Fruit fly (Drosophila melanogaster): Measurements from ENCODE around the gene DCTN6-p27.
A peak's percentile ranks its signal among the peaks of the same experiment; 100 is the strongest.

The DCTN6-p27 gene

DNA sequence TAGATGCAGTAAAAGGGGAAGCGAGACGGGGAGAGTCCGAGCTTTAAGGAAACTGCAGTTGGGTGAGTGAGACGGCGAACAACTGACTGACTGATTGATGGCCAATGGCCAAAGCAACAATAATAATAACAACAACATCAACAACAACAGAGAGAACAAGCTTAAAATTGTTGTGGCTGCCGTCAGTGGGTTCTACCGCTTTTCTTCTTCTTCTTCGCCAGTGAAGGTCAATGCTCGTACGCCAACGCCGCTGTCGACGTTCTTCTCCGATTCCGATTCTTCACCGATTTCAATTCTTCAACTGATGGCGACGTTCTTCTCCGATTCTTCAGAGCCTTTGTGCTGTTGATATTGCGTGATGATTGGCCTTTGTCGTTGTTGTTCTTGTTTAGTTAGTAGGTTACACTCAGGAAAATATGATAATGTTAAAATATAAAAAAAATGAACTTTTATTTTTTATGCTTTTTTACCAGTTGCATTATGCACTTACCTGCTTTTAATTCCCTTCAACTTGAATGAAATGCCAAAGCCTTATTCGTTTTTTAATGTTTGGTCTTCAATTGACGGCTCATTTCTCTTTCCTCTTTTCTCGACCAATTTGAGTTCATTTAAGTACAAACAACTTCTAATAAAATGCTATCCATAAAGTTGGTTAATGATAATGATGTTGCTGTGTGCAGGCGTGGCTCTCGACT lies 10.2 kb downstream of the DCTN6-p27 start:
- peak; percentile 97 for TF ChIP-seq EcR (GFP tag; optimal IDR thresholded peaks at IDR 0.05)
- 0 out of 2 replicates have a peak, but pooled peaks have one; percentile 4 for TF ChIP-seq Ets98B (GFP tag; IDR thresholded peaks at IDR 0.05)
- peak; percentile 84 for TF ChIP-seq CG14655 (GFP tag; optimal IDR thresholded peaks at IDR 0.05)
- peak; percentile 81 for TF ChIP-seq CG17806 (tag; optimal IDR thresholded peaks at IDR 0.05)
- TF ChIP-seq Pif1A (GFP tag; optimal IDR thresholded peaks at IDR 0.05): peak; percentile 62
- TF ChIP-seq CG34367 (tag; optimal IDR thresholded peaks at IDR 0.05): peak; percentile 51
- peak; percentile 77 for TF ChIP-seq CG8301 (tag; optimal IDR thresholded peaks at IDR 0.05)
- peak; percentile 28 for TF ChIP-seq Snoo (tag; optimal IDR thresholded peaks at IDR 0.05)
- TF ChIP-seq fd96Ca (GFP tag; IDR thresholded peaks at IDR 0.05): 0 out of 3 replicates have a peak, but pooled peaks have one; percentile 7
- peak; percentile 7 for TF ChIP-seq Pif1B (GFP tag; optimal IDR thresholded peaks at IDR 0.05)
- peak; percentile 35 for TF ChIP-seq D1 (tag; optimal IDR thresholded peaks at IDR 0.05)
- peak; percentile 73 for TF ChIP-seq CG9948 (tag; optimal IDR thresholded peaks at IDR 0.05)
- no peak for TF ChIP-seq gl (tag; optimal IDR thresholded peaks at IDR 0.05)
- TF ChIP-seq CG4496 (GFP tag; IDR thresholded peaks at IDR 0.05): peak; percentile 74
- TF ChIP-seq CG8159 (tag; optimal IDR thresholded peaks at IDR 0.05): peak; percentile 72
- no peak for TF ChIP-seq CG12605 (GFP tag; IDR thresholded peaks at IDR 0.05)
- TF ChIP-seq CG32121 (GFP tag; IDR thresholded peaks at IDR 0.05): no peak
- TF ChIP-seq CG13204 (GFP tag; optimal IDR thresholded peaks at IDR 0.05): no peak
- TF ChIP-seq rn (GFP tag; IDR thresholded peaks at IDR 0.05): no peak
- peak; percentile 63 for TF ChIP-seq CG15710 (tag; optimal IDR thresholded peaks at IDR 0.05)
- no peak for TF ChIP-seq CG10348 (GFP tag; IDR thresholded peaks at IDR 0.05)

DNA sequence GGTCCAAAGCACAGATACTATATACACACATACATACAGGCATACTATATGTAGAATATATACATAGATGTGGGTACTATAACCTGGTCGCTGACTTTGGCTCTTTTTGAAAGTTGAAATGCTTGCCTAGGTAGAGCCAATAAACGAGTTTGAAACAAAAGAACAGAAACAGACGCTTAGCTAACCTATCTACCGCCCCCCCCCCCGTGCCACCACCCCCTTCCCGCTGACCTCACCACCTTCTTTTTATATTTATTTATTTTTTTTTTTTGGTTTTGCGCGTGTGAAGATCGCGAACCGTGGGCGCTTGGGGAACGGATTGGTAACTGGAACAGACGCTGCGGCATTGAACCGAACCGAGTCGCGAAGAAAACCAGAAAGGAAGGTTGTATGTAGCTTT lies 12.0 kb downstream of the DCTN6-p27 start:
- no peak for TF ChIP-seq Pif1B (GFP tag; optimal IDR thresholded peaks at IDR 0.05)
- peak; percentile 80 for TF ChIP-seq EcR (GFP tag; optimal IDR thresholded peaks at IDR 0.05)
- peak; percentile 55; the same call in 2 of the 3 replicates for TF ChIP-seq CG4496 (GFP tag; IDR thresholded peaks at IDR 0.05)
- TF ChIP-seq CG14655 (GFP tag; optimal IDR thresholded peaks at IDR 0.05): peak; percentile 26
- TF ChIP-seq fd96Ca (GFP tag; IDR thresholded peaks at IDR 0.05): peak; percentile 60; the same call in 2 of the 3 replicates
- TF ChIP-seq CG15710 (tag; optimal IDR thresholded peaks at IDR 0.05): peak; percentile 46
- no peak for TF ChIP-seq CG10348 (GFP tag; IDR thresholded peaks at IDR 0.05)
- TF ChIP-seq gl (tag; optimal IDR thresholded peaks at IDR 0.05): peak; percentile 59
- TF ChIP-seq CG13204 (GFP tag; optimal IDR thresholded peaks at IDR 0.05): peak; percentile 78
- peak; percentile 0 for TF ChIP-seq CG17806 (tag; optimal IDR thresholded peaks at IDR 0.05)
- TF ChIP-seq CG32121 (GFP tag; IDR thresholded peaks at IDR 0.05): no peak
- no peak for TF ChIP-seq Snoo (tag; optimal IDR thresholded peaks at IDR 0.05)
- TF ChIP-seq rn (GFP tag; IDR thresholded peaks at IDR 0.05): no peak
- peak; percentile 17 for TF ChIP-seq CG9948 (tag; optimal IDR thresholded peaks at IDR 0.05)
- TF ChIP-seq CG8159 (tag; optimal IDR thresholded peaks at IDR 0.05): peak; percentile 38
- 0 out of 2 replicates have a peak, but pooled peaks have one; percentile 41 for TF ChIP-seq CG12605 (GFP tag; IDR thresholded peaks at IDR 0.05)
- TF ChIP-seq CG8301 (tag; optimal IDR thresholded peaks at IDR 0.05): no peak

DNA sequence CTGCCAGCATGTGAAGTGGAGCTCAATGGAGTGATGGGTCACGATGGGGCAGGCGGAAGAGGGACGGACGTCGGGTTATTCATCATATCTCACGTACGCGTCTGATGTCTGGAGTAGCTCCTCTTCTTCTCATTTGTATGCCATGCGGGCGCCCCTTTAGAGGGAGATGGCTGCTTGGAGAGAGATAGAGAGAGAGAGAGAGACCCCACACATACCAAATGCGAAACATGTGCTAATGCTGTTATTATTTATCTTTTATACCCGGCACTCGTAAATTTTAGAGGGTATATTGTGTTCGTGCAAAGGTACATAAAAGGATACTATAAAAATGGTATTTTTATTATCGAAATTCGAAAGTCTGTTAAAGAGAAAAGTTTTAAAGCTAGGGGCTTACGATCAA lies 13.9 kb downstream of the DCTN6-p27 start:
- no peak for TF ChIP-seq Pif1A (GFP tag; optimal IDR thresholded peaks at IDR 0.05)
- TF ChIP-seq CG13204 (GFP tag; optimal IDR thresholded peaks at IDR 0.05): peak; percentile 67
- TF ChIP-seq EcR (GFP tag; optimal IDR thresholded peaks at IDR 0.05): peak; percentile 76

DNA sequence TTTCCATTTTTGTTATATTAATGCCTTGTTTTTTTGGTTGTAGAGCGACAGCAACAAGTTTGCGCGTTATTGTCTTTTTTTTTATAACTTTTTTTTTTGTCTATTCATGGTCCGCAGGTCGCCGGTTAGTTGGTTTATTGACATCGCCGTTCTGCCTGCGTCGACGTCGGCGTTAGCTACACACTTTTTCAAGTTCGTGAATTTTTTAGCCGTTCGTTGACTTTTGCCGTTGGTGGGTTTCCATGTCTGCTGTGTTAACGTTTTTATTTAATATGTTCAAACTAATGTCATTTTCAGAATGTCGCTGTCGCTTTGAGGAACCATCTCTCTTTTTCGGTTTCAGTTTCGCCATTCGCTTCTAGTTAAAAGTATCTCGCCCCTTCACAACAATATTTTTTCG lies 14.5 kb downstream of the DCTN6-p27 start:
- TF ChIP-seq Snoo (tag; optimal IDR thresholded peaks at IDR 0.05): no peak
- no peak for TF ChIP-seq Ets98B (GFP tag; IDR thresholded peaks at IDR 0.05)
- TF ChIP-seq CG8301 (tag; optimal IDR thresholded peaks at IDR 0.05): no peak
- TF ChIP-seq fd96Ca (GFP tag; IDR thresholded peaks at IDR 0.05): no peak
- TF ChIP-seq rn (GFP tag; IDR thresholded peaks at IDR 0.05): no peak
- no peak for TF ChIP-seq CG13204 (GFP tag; optimal IDR thresholded peaks at IDR 0.05)
- no peak for TF ChIP-seq CG10348 (GFP tag; IDR thresholded peaks at IDR 0.05)
- TF ChIP-seq CG17806 (tag; optimal IDR thresholded peaks at IDR 0.05): no peak
- TF ChIP-seq CG8159 (tag; optimal IDR thresholded peaks at IDR 0.05): no peak
- TF ChIP-seq Pif1B (GFP tag; optimal IDR thresholded peaks at IDR 0.05): no peak

DNA sequence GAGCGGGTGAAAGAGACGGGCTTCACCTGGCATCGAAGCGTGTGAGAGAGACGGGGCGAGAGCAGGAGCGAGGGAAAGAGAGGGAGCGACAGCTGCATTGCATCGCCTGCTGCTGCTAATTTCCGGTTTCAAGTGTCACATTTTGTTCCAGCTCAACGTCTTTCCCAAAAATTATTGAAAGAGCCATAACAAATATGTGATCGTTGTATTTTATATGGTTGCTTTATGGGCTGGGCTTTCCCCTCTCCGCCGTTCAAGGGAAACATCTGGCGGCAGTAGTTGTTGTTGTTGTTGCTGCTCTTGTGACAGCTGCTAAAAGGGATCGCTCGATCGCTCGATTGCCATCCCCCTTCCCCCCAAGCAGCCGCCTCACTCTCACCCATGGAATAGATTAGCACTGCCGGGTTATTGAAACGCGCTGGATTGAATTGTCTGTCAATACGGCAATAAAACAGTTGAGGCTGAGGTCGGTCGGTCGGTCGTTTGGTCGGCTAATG lies 22.8 kb downstream of the DCTN6-p27 start:
- peak; percentile 93 for TF ChIP-seq EcR (GFP tag; optimal IDR thresholded peaks at IDR 0.05)
- TF ChIP-seq CG13204 (GFP tag; optimal IDR thresholded peaks at IDR 0.05): peak; percentile 95
- TF ChIP-seq CG12605 (GFP tag; IDR thresholded peaks at IDR 0.05): peak; percentile 24; the same call in 1 of the 2 replicates
- no peak for TF ChIP-seq CG32121 (GFP tag; IDR thresholded peaks at IDR 0.05)
- TF ChIP-seq gl (tag; optimal IDR thresholded peaks at IDR 0.05): peak; percentile 51
- no peak for TF ChIP-seq D1 (tag; optimal IDR thresholded peaks at IDR 0.05)
- no peak for TF ChIP-seq CG9948 (tag; optimal IDR thresholded peaks at IDR 0.05)
- TF ChIP-seq fd96Ca (GFP tag; IDR thresholded peaks at IDR 0.05): no peak
- TF ChIP-seq Pif1B (GFP tag; optimal IDR thresholded peaks at IDR 0.05): peak; percentile 13
- no peak for TF ChIP-seq Ets98B (GFP tag; IDR thresholded peaks at IDR 0.05)
- TF ChIP-seq CG15710 (tag; optimal IDR thresholded peaks at IDR 0.05): no peak
- no peak for TF ChIP-seq CG10348 (GFP tag; IDR thresholded peaks at IDR 0.05)

Measured in whole organism, pupa.